Worm (Caenorhabditis elegans) whole organism, L4/young adult: Measurements from ENCODE around the gene mes-4.

Experiments
- W03F9.2 ChIP-seq: fragments of 150-350 bp; optimal IDR thresholded peaks from 2 replicates; lab custom pipeline; 2014; ENCODE audit warnings: missing biosample characterization, missing genetic modification characterization
- dao-5 ChIP-seq: sonication (generic microtip); optimal IDR thresholded peaks from 2 replicates; lab custom pipeline; 2016; ENCODE audit warnings: missing genotype, missing genetic modification characterization, moderate library complexity, missing compliant biosample characterization
- him-1 ChIP-seq: sonication (generic microtip); optimal IDR thresholded peaks from 2 replicates; lab custom pipeline; 2016; ENCODE audit warnings: missing genotype, missing genetic modification reagents, missing genetic modification characterization, missing compliant biosample characterization

DNA sequence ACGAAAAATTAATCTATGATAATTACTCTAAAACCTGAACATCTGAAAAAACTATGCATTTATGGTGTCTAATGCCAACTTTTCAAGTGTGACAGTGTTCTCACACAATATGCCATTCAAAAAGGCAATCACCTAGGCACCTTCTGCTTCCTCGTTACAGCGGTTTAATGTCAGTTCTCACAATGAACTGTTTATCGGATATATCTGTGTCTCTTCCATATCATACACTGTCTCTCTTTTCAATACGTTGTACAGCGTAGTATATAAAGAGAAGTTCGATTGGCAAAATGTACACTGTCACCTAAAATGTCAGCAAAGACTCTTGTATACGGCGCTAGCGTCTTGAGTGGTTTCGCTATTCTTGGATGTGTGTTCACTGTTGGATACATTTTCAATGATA, 4.3 kb upstream of the mes-4 start, which contains the start of gene col-162:
- TF ChIP-seq W03F9.2 (tag; lab: Kevin White, UChicago) (no peak), him-1 (no peak), dao-5 (no peak)
